Fruit fly (Drosophila melanogaster) whole organism: ENCODE data around the gene obst-F.

Experiments
- CG8478 ChIP-seq: fragments of >200 bp; optimal IDR thresholded peaks from 2 replicates; lab custom pipeline; 2018; ENCODE audit warnings: inconsistent platforms
- Dll ChIP-seq: fragments of >200 bp; optimal IDR thresholded peaks from 2 replicates; lab custom pipeline; 2017
- EcR ChIP-seq, 2 experiments: fragments of >200 bp; optimal IDR thresholded peaks; 2 replicates each; lab custom pipeline; 2017; ENCODE audit warnings: missing biosample characterization in 2 of 2, missing genetic modification characterization in 2 of 2, missing genetic modification reagents in 2 of 2
- pan ChIP-seq: fragments of >200 bp; optimal IDR thresholded peaks from 2 replicates; lab custom pipeline; 2017
- psq ChIP-seq: fragments of >200 bp; optimal IDR thresholded peaks from 2 replicates; lab custom pipeline; 2017
- usp ChIP-seq: fragments of >200 bp; optimal IDR thresholded peaks from 2 replicates; lab custom pipeline; 2017; ENCODE audit warnings: missing biosample characterization, missing genetic modification characterization, mixed read lengths

obst-F gene

dm6 chr3L:20198138-20198559, 3.3 kb downstream of the obst-F start, which contains the start of gene CG42674:
TSS of gene CG42674 (minus strand) at chr3L:20198317.
- no peak for TF ChIP-seq Dll (lab: Kevin White, UChicago)
- TF ChIP-seq EcR (GFP tag; optimal IDR thresholded peaks at IDR 0.05; lab: Kevin White, UChicago), result no peak
- TF ChIP-seq CG8478, result no peak
- TF ChIP-seq pan, result no peak
- no peak for TF ChIP-seq usp (GFP tag; lab: Kevin White, UChicago)
- no peak for TF ChIP-seq psq (lab: Kevin White, UChicago)

DNA sequence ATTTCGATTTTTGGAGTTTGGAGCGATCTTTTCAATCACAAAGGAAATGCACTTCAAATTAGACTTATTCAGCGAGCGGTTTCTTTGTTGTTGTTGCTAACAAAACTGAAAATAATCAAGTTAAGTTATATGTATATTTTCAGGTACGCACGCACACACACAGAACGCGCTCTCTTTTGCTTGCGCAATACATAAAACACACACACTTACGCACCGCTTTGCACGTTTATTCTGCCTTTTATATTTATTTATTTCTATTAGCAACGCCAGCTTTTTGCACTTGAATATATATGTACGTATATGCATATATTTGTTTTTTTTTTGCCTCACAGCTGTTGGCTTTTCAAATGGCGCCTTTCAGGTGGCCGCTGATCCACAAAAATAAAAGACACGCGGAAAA, 3.7 kb downstream of the obst-F start:
- no peak for TF ChIP-seq Dll (lab: Kevin White, UChicago)
- TF ChIP-seq CG8478, result no peak

dm6 chr3L:20197213-20197612, 4.2 kb downstream of the obst-F start:
- TF ChIP-seq usp (GFP tag; lab: Kevin White, UChicago), result no peak
- no peak for TF ChIP-seq Dll (lab: Kevin White, UChicago)
- no peak for TF ChIP-seq pan
- no peak for TF ChIP-seq CG8478
- no peak for TF ChIP-seq psq (lab: Kevin White, UChicago)
- TF ChIP-seq EcR (GFP tag; optimal IDR thresholded peaks at IDR 0.05; lab: Kevin White, UChicago), result no peak

DNA sequence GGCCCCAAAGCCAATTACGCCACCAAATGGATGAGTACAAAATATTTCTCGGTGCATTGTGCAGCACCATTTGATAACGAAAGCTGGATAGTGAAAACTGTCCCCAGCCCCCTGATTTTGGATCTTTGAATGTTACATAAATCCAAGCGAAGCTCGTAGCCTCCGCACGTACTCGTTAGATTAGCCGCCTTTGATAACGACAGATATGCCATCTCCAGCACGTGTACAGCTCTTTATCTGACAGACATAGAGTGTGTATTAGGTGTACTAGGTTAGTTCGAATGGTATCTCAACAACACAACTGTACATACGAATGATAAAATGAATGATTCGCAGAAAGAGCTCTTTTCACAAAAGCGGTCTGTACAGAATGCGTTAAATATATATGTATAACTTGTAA, 5.1 kb downstream of the obst-F start:
- TF ChIP-seq Dll (lab: Kevin White, UChicago) (no peak), pan (no peak), psq (lab: Kevin White, UChicago) (no peak), CG8478 (no peak), usp (GFP tag; lab: Kevin White, UChicago) (no peak), EcR (GFP tag; optimal IDR thresholded peaks at IDR 0.05; lab: Kevin White, UChicago) (no peak)

dm6 chr3L:20195875-20196274, 5.6 kb downstream of the obst-F start:
- TF ChIP-seq Dll (lab: Kevin White, UChicago) (no peak), pan (no peak), EcR (GFP tag; optimal IDR thresholded peaks at IDR 0.05; lab: Kevin White, UChicago) (no peak), usp (GFP tag; lab: Kevin White, UChicago) (no peak), psq (lab: Kevin White, UChicago) (no peak)

- no peak for TF ChIP-seq pan
These were observed 6.7 kb downstream of the obst-F start for dm6 chr3L:20194731-20195130.

DNA sequence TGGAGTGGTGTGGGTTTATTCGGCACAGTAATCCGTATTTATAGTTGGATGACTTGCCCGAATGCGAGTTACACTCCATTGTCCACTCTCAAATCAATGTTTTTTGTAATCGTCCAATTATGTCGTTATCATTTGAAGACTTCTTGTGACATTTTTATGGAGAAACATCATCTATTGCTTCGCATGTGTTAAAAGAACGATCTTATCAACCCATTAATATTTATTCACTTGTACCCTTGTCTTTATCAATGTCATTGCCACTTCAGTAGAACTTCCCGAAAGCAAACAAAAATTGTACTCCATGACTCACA, 7.7 kb downstream of the obst-F start:
- TF ChIP-seq Dll (lab: Kevin White, UChicago) (no peak), psq (lab: Kevin White, UChicago) (no peak), EcR (GFP tag; optimal IDR thresholded peaks at IDR 0.05; lab: Kevin White, UChicago) (no peak), usp (GFP tag; lab: Kevin White, UChicago) (no peak), pan (no peak), CG8478 (no peak)

DNA sequence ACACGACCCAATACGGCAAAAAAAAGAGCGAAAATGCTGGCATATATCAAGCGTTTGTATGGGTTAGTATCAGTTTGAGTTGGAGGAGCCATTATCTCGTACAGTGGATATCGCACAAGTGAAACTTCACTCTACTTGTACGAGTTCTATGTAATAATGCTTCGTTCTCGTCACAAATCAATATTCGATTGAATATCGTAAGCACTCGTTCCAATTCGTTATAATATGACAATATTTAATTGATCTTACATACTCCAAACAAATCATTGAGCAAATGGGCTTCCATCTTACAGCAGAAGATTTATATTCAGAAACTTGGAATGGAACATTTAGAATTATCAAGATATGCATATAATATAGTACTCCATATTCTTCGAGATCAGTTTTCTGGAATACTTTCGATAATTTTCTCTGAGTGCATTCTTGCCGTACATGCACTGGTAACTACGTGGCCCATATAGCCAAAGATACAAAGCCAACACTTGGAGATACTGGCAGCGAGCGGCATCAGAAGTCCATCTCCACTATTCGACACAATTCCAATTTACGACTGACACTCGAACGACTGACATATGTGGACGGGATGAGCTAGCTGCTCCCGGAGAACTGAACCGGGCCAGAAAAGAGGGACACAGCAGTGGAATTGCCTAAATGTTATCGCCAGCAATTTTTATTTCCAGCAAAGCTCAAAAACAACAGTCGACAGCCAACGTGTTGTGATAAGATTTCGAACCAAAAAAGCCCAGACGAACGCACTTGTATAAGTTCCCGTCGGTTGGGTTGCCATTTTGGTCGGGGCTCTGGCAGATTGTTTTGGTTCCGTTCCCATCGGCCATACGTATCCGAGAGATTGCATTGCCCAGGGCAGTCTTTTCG, 8.3 kb downstream of the obst-F start:
- TF ChIP-seq usp (GFP tag; lab: Kevin White, UChicago) (no peak), EcR (GFP tag; optimal IDR thresholded peaks at IDR 0.05; lab: Kevin White, UChicago) (no peak), CG8478 (no peak), pan (no peak), Dll (lab: Kevin White, UChicago) (no peak), psq (lab: Kevin White, UChicago) (no peak)

DNA sequence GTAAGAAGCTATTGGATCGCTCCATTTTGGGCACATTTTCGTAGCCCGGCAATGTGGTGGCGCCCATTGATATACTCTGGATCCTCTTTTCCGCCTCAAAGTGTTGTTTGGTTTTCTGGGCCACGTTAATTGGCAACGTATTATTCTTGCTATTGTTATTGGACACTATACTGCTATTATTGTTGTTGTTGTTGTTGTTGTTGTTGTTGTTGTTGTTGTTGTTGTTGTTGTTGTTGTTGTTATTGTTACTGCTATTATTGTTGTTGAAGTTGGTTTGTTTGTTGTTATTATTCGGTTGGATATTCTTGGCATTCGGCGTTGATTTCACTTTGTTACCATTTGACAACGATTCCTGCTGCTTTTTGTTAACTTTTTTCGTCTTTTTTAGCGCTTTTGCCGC, 9.6 kb downstream of the obst-F start:
- no peak for TF ChIP-seq EcR (GFP tag; optimal IDR thresholded peaks at IDR 0.05; lab: Kevin White, UChicago)
- no peak for TF ChIP-seq pan
- no peak for TF ChIP-seq CG8478
- TF ChIP-seq psq (lab: Kevin White, UChicago), result no peak
- no peak for TF ChIP-seq Dll (lab: Kevin White, UChicago)
- no peak for TF ChIP-seq usp (GFP tag; lab: Kevin White, UChicago)

dm6 chr3L:20187885-20188570, 13.4 kb downstream of the obst-F start, which contains the start of gene Ssk:
TSS of gene Ssk (plus strand) at chr3L:20188522.
- TF ChIP-seq psq (lab: Kevin White, UChicago), result no peak
- TF ChIP-seq CG8478, result no peak
- no peak for TF ChIP-seq usp (GFP tag; lab: Kevin White, UChicago)
- TF ChIP-seq Dll (lab: Kevin White, UChicago), result no peak
- TF ChIP-seq EcR (GFP tag; optimal IDR thresholded peaks at IDR 0.05; lab: Kevin White, UChicago), result no peak
- TF ChIP-seq pan, result no peak

DNA sequence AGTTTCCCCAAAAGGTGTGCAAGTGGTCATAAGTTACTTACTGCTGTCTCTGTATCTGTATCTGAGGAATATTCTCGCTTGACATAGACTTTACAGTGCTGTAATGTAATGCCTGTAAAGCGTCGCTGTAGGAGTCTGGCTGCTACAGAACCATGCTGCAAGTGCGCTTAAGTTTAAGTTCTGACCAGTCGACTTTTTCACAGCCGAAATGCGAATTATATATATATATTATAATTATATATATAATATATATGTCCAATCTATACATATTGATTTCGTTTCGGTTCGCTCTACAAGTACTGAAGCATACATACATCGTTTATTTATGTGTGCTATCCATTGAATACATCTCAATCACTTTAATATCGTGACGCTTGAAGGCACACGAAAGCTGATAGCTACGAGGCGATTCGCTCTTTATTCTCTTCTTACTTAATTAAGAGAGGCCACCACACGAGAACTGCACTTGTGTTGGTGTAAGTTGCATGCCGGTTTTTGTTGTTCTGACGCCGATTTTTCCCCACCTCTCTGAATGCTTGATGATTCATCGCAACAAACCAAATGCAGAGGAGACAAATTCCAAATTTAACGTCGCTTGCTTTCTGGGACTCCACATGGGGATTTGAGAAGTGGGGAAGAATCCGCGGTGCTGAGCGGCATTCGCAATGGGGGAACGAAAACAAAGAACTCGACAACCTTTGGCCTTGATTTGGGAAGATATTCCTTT, 15.0 kb downstream of the obst-F start:
- TF ChIP-seq EcR (GFP tag; optimal IDR thresholded peaks at IDR 0.05; lab: Kevin White, UChicago) (peak in 1 of 2 experiments; percentile 24), pan (no peak), Dll (lab: Kevin White, UChicago) (no peak), psq (lab: Kevin White, UChicago) (no peak), usp (GFP tag; lab: Kevin White, UChicago) (no peak), CG8478 (no peak)

DNA sequence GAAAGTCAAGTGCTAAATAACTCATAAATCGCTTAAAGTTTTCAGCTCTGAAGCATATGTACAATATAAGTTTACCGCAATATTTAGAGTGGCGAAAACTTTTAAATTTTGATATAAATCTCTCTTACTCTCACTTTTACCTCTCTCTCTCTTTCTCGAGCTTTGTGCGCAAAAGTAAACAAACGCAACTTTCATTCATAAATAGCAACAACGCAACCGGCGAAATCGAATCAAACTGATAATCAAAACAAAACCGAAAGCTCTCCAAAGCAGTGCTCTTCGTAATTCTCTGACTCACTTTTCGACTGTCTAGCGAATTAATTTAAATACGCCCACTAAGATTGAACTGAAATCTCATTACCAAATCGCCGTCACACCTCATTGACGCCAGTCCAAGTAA, 15.6 kb downstream of the obst-F start:
- no peak for TF ChIP-seq pan
- no peak for TF ChIP-seq usp (GFP tag; lab: Kevin White, UChicago)
- TF ChIP-seq EcR (GFP tag; optimal IDR thresholded peaks at IDR 0.05; lab: Kevin White, UChicago), result no peak
- no peak for TF ChIP-seq psq (lab: Kevin White, UChicago)
- TF ChIP-seq CG8478, result no peak
- TF ChIP-seq Dll (lab: Kevin White, UChicago), result no peak
